Worm (Caenorhabditis elegans) whole organism, L4/young adult: ENCODE data around the gene srz-64.

Experiments
- W03F9.2 ChIP-seq: fragments of 150-350 bp; optimal IDR thresholded peaks from 2 replicates; lab custom pipeline; 2014; ENCODE audit warnings: missing biosample characterization, missing genetic modification characterization
- him-1 ChIP-seq: sonication (generic microtip); optimal IDR thresholded peaks from 2 replicates; lab custom pipeline; 2016; ENCODE audit warnings: missing genotype, missing genetic modification reagents, missing genetic modification characterization, missing compliant biosample characterization

DNA sequence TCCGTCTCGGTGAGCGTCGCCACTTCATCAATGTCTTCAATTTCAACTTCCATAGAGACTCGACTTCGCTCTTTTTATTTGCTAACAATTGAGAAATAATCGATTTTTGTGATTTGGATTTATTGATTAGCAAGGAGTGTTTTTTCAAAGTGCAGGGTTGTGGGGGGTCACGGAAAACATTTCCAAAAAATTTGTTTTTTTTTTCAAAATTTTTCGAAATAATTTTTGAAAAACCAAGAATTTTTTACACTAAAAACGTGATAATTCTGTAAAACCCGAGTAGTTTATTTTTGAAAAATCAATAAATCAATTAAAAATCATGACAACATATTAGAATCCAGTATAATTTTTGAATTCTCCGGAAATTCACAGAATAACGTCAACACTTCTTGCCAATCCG, 17.6 kb downstream of the srz-64 start, which contains the start of gene Y57G7A.5:
- TF ChIP-seq him-1 (tag; lab: Kevin White, UChicago) (no peak), W03F9.2 (tag; lab: Kevin White, UChicago) (no peak)
